Worm (Caenorhabditis elegans) whole organism, L4 larva: ENCODE data around the gene dhhc-13.
A peak's percentile ranks its signal among the peaks of the same experiment; 100 is the strongest.

Experiments used
- F37D6.2 ChIP-seq: sonication (generic microtip); optimal IDR thresholded peaks from 2 replicates; lab custom pipeline; 2016; ENCODE audit warnings: mild to moderate bottlenecking, missing genetic modification characterization, missing compliant biosample characterization
- R02D3.7 ChIP-seq: fragments of 150-350 bp; sonication (generic microtip); optimal IDR thresholded peaks from 3 replicates; lab custom pipeline; 2014; ENCODE audit warnings: missing biosample characterization, missing genetic modification characterization
- T26A8.4 ChIP-seq: fragments of 200-800 bp; sonication (Bioruptor generic); IDR thresholded peaks from 2 replicates; pipeline ENCODE4 v1.3.6; 2022; ENCODE audit warnings: missing genetic modification characterization, missing compliant biosample characterization
- Y48G9A.11 ChIP-seq: fragments of 200-800 bp; sonication (Bioruptor generic); IDR thresholded peaks from 2 replicates; pipeline ENCODE4 v1.3.6; 2022; ENCODE audit warnings: missing genetic modification reagents, missing genetic modification characterization, missing compliant biosample characterization
- ZK546.5 ChIP-seq, 2 experiments: sonication (generic microtip); optimal IDR thresholded peaks; 2 replicates each; lab custom pipeline; 2017; ENCODE audit warnings: missing biosample characterization in 2 of 2, missing genetic modification characterization in 2 of 2
- aly-2 ChIP-seq: sonication (generic microtip); optimal IDR thresholded peaks from 2 replicates; lab custom pipeline; 2018; ENCODE audit warnings: missing biosample characterization, missing genetic modification characterization
- ama-1 ChIP-seq: fragments of 150-350 bp; optimal IDR thresholded peaks from 2 replicates; lab custom pipeline; 2014; ENCODE audit warnings: inconsistent platforms, mixed read lengths
- ceh-32 ChIP-seq: sonication (generic microtip); optimal IDR thresholded peaks from 2 replicates; lab custom pipeline; 2016; ENCODE audit warnings: mild to moderate bottlenecking, missing genetic modification characterization, missing compliant biosample characterization; ENCODE audit not compliant: poor library complexity
- ceh-62 ChIP-seq: sonication (generic microtip); optimal IDR thresholded peaks from 2 replicates; lab custom pipeline; 2017; ENCODE audit warnings: missing biosample characterization, missing genetic modification characterization
- ces-1 ChIP-seq: fragments of 150-350 bp; sonication (generic microtip); optimal IDR thresholded peaks from 4 replicates; lab custom pipeline; 2014; ENCODE audit warnings: missing biosample characterization, missing genetic modification reagents, missing genetic modification characterization
- cey-2 ChIP-seq: sonication (generic microtip); optimal IDR thresholded peaks from 3 replicates; lab custom pipeline; 2017; ENCODE audit warnings: missing genetic modification characterization, mild to moderate bottlenecking, missing compliant biosample characterization, antibody characterized with exemption, borderline replicate concordance; ENCODE audit not compliant: insufficient read depth
- dmd-6 ChIP-seq: fragments of 200-800 bp; sonication (Bioruptor generic); IDR thresholded peaks from 2 replicates; pipeline ENCODE4 v1.3.6; 2022; ENCODE audit warnings: missing genetic modification reagents, missing genetic modification characterization, missing compliant biosample characterization
- dmd-9 ChIP-seq: fragments of 200-800 bp; sonication (Bioruptor generic); IDR thresholded peaks from 2 replicates; pipeline ENCODE4 v1.3.6; 2022; ENCODE audit warnings: missing genetic modification reagents, missing genetic modification characterization, missing compliant biosample characterization
- dpl-1 ChIP-seq: fragments of 150-350 bp; optimal IDR thresholded peaks from 2 replicates; lab custom pipeline; 2014; ENCODE audit warnings: missing biosample characterization, missing genetic modification reagents, missing genetic modification characterization
- duxl-1 ChIP-seq: sonication (generic microtip); optimal IDR thresholded peaks from 2 replicates; lab custom pipeline; 2016; ENCODE audit warnings: mild to moderate bottlenecking, missing genetic modification characterization, moderate library complexity, missing compliant biosample characterization; ENCODE audit not compliant: poor library complexity
- dve-1 ChIP-seq: sonication (generic microtip); optimal IDR thresholded peaks from 2 replicates; lab custom pipeline; 2017; ENCODE audit warnings: antibody characterized with exemption, mild to moderate bottlenecking, missing genetic modification characterization, missing compliant biosample characterization; ENCODE audit not compliant: insufficient read depth
- egl-43 ChIP-seq: fragments of 200-800 bp; sonication (Bioruptor generic); IDR thresholded peaks from 2 replicates; pipeline ENCODE4 v1.3.6; 2022; ENCODE audit warnings: missing genetic modification reagents, missing genetic modification characterization, missing compliant biosample characterization
- fkh-10 ChIP-seq: fragments of 150-350 bp; optimal IDR thresholded peaks from 2 replicates; lab custom pipeline; 2014; ENCODE audit warnings: missing biosample characterization, missing genetic modification reagents, missing genetic modification characterization
- hif-1 ChIP-seq, 2 experiments: sonication (generic microtip); optimal IDR thresholded peaks; 2 replicates each; lab custom pipeline; 2016 to 2017; ENCODE audit warnings: missing compliant biosample characterization in 2 of 2, missing genetic modification characterization in 2 of 2, missing genetic modification reagents in 2 of 2, missing genotype in 2 of 2, mild to moderate bottlenecking in 1 of 2
- hlh-30 ChIP-seq: sonication (generic microtip); optimal IDR thresholded peaks from 2 replicates; lab custom pipeline; 2017; ENCODE audit warnings: antibody characterized with exemption, mild to moderate bottlenecking, missing genetic modification characterization, missing compliant biosample characterization; ENCODE audit not compliant: insufficient read depth
- hmg-1.1 ChIP-seq: fragments of 200-800 bp; sonication (Bioruptor generic); IDR thresholded peaks from 2 replicates; pipeline ENCODE4 v1.3.6; 2022; ENCODE audit warnings: missing genetic modification reagents, missing genetic modification characterization, missing compliant biosample characterization
- jun-1 ChIP-seq: fragments of 150-350 bp; optimal IDR thresholded peaks from 2 replicates; lab custom pipeline; 2014; ENCODE audit warnings: missing biosample characterization, missing genetic modification reagents, missing genetic modification characterization
- lim-7 ChIP-seq: fragments of 200-800 bp; sonication (Bioruptor generic); IDR thresholded peaks from 2 replicates; pipeline ENCODE4 v1.3.6; 2022; ENCODE audit warnings: missing genetic modification characterization, missing compliant biosample characterization
- lin-38 ChIP-seq: fragments of 200-800 bp; sonication (Bioruptor generic); IDR thresholded peaks from 2 replicates; pipeline ENCODE4 v1.3.6; 2022; ENCODE audit warnings: missing genetic modification reagents, missing genetic modification characterization, missing compliant biosample characterization
- lin-39 ChIP-seq: fragments of 150-350 bp; optimal IDR thresholded peaks from 2 replicates; lab custom pipeline; 2014; ENCODE audit warnings: missing biosample characterization, missing genetic modification reagents, missing genetic modification characterization
- lir-3 ChIP-seq: sonication (generic microtip); optimal IDR thresholded peaks from 2 replicates; lab custom pipeline; 2016; ENCODE audit warnings: mild to moderate bottlenecking, missing genetic modification characterization, missing compliant biosample characterization
- lsy-2 ChIP-seq, 2 experiments: fragments of 150-350 bp in 1 of 2; sonication (generic microtip) in 1 of 2; optimal IDR thresholded peaks; 2 replicates each; lab custom pipeline; 2014 to 2017; ENCODE audit warnings: missing biosample characterization in 2 of 2, missing genetic modification characterization in 2 of 2
- madf-9 ChIP-seq: fragments of 200-800 bp; sonication (Bioruptor generic); conservative IDR thresholded peaks from 2 replicates; pipeline ENCODE4 v1.3.6; 2022; ENCODE audit warnings: missing genetic modification reagents, missing genetic modification characterization, missing compliant biosample characterization
- mxl-2 ChIP-seq: fragments of 200-800 bp; sonication (Bioruptor generic); conservative IDR thresholded peaks from 2 replicates; pipeline ENCODE4 v1.3.6; 2022; ENCODE audit warnings: missing genetic modification reagents, missing genetic modification characterization, missing compliant biosample characterization
- mxl-3 ChIP-seq: fragments of 200-800 bp; sonication (Bioruptor generic); optimal IDR thresholded peaks from 2 replicates; lab custom pipeline; 2018; ENCODE audit warnings: mild to moderate bottlenecking, missing genetic modification characterization, missing compliant biosample characterization
- nhr-102 ChIP-seq: sonication (generic microtip); optimal IDR thresholded peaks from 2 replicates; lab custom pipeline; 2016; ENCODE audit warnings: mild to moderate bottlenecking, missing genetic modification characterization, moderate library complexity, missing compliant biosample characterization
- nhr-111 ChIP-seq: fragments of 200-800 bp; sonication (Bioruptor generic); optimal IDR thresholded peaks from 2 replicates; lab custom pipeline; 2018; ENCODE audit warnings: mild to moderate bottlenecking, missing genetic modification characterization, missing compliant biosample characterization
- nhr-28 ChIP-seq: fragments of 150-350 bp; optimal IDR thresholded peaks from 2 replicates; lab custom pipeline; 2014; ENCODE audit warnings: missing biosample characterization, missing genetic modification characterization
- nhr-41 ChIP-seq: fragments of 200-800 bp; sonication (Bioruptor generic); IDR thresholded peaks from 2 replicates; pipeline ENCODE4 v1.3.6; 2022; ENCODE audit warnings: missing genetic modification reagents, missing genetic modification characterization, missing compliant biosample characterization
- nhr-42 ChIP-seq: fragments of 200-800 bp; sonication (Bioruptor generic); IDR thresholded peaks from 2 replicates; pipeline ENCODE4 v1.3.6; 2022; ENCODE audit warnings: missing genetic modification characterization, missing compliant biosample characterization
- nhr-76 ChIP-seq: fragments of 150-350 bp; optimal IDR thresholded peaks from 2 replicates; lab custom pipeline; 2014; ENCODE audit warnings: missing biosample characterization, missing genetic modification characterization
- nhr-77 ChIP-seq: fragments of 150-350 bp; optimal IDR thresholded peaks from 2 replicates; lab custom pipeline; 2014; ENCODE audit warnings: missing biosample characterization, missing genetic modification characterization
- php-3 ChIP-seq: fragments of 200-800 bp; sonication (Bioruptor generic); IDR thresholded peaks from 2 replicates; pipeline ENCODE4 v1.3.6; 2022; ENCODE audit warnings: missing genetic modification reagents, missing genetic modification characterization, missing compliant biosample characterization
- snpc-1.2 ChIP-seq: fragments of 200-800 bp; sonication (Bioruptor generic); IDR thresholded peaks from 2 replicates; pipeline ENCODE4 v1.3.6; 2022; ENCODE audit warnings: missing genetic modification reagents, missing genetic modification characterization, missing compliant biosample characterization
- spr-3 ChIP-seq: fragments of 200-800 bp; sonication (Bioruptor generic); optimal IDR thresholded peaks from 2 replicates; lab custom pipeline; 2018; ENCODE audit warnings: mild to moderate bottlenecking, missing genetic modification characterization, missing compliant biosample characterization
- unc-130 ChIP-seq: sonication (generic microtip); optimal IDR thresholded peaks from 2 replicates; lab custom pipeline; 2016; ENCODE audit warnings: missing genetic modification reagents, missing genetic modification characterization, missing compliant biosample characterization
- unc-39 ChIP-seq: sonication (generic microtip); optimal IDR thresholded peaks from 2 replicates; lab custom pipeline; 2017; ENCODE audit warnings: missing biosample characterization, missing genetic modification characterization
- unc-62 ChIP-seq, 3 experiments: fragments of 150-350 bp in 1 of 3; sonication (generic microtip); optimal IDR thresholded peaks in 2 of 3; peaks in 1 of 3; 1 replicate in 1 of 3; 2 replicates in 2 of 3; lab custom pipeline; 2014 to 2017; ENCODE audit warnings: missing biosample characterization in 3 of 3, missing genetic modification characterization in 3 of 3, missing genetic modification reagents in 3 of 3, missing genotype in 1 of 3
- zag-1 ChIP-seq: fragments of 150-350 bp; optimal IDR thresholded peaks from 2 replicates; lab custom pipeline; 2014; ENCODE audit warnings: missing biosample characterization, missing genetic modification characterization
- zfp-2 ChIP-seq: sonication (generic microtip); optimal IDR thresholded peaks from 2 replicates; lab custom pipeline; 2016; ENCODE audit warnings: mild to moderate bottlenecking, missing genetic modification characterization, missing compliant biosample characterization
- zfp-3 ChIP-seq: fragments of 200-800 bp; sonication (Bioruptor generic); conservative IDR thresholded peaks from 2 replicates; pipeline ENCODE4 v1.3.6; 2022; ENCODE audit warnings: missing genetic modification reagents, missing genetic modification characterization, missing compliant biosample characterization
- zip-2 ChIP-seq: fragments of 150-350 bp; optimal IDR thresholded peaks from 2 replicates; lab custom pipeline; 2014; ENCODE audit warnings: missing biosample characterization, missing genetic modification characterization
- ztf-11 ChIP-seq: fragments of 150-350 bp; optimal IDR thresholded peaks from 2 replicates; lab custom pipeline; 2014; ENCODE audit warnings: missing biosample characterization, missing genetic modification characterization

dhhc-13 gene

ce11 chrIV:5946602-5947444 is 29.7 kb downstream of the dhhc-13 start, which contains the start of gene inx-7 (continued):
- no peak for TF ChIP-seq mxl-2 (GFP tag; lab: Robert Waterston, UW)
- no peak for TF ChIP-seq F37D6.2
- no peak for TF ChIP-seq lim-7
- TF ChIP-seq ZK546.5 (tag; optimal IDR thresholded peaks at IDR 0.05; lab: Kevin White, UChicago): no peak
- peak; percentile 70 for TF ChIP-seq Y48G9A.11 (GFP tag; lab: Robert Waterston, UW)
- TF ChIP-seq lsy-2 (tag; optimal IDR thresholded peaks at IDR 0.05; lab: Kevin White, UChicago): peak in 1 of 2 experiments; percentile 54
- TF ChIP-seq unc-62 (GFP tag; optimal IDR thresholded peaks at IDR 0.05 in 1 of 2; lab: Kevin White, UChicago): peak in 1 of 2 experiments; percentile 83
- TF ChIP-seq unc-62 (tag; optimal IDR thresholded peaks at IDR 0.05; lab: Kevin White, UChicago): no peak
- no peak for TF ChIP-seq ztf-11
- peak; percentile 36 for TF ChIP-seq ama-1 (lab: Kevin White, UChicago)
- peak; percentile 47 for TF ChIP-seq duxl-1 (tag; lab: Kevin White, UChicago)
- TF ChIP-seq aly-2: peak; percentile 26
- no peak for TF ChIP-seq nhr-28 (tag; lab: Kevin White, UChicago)
- TF ChIP-seq dmd-6 (GFP tag; lab: Robert Waterston, UW): peak; percentile 18; the same call in 1 of the 2 replicates
- no peak for TF ChIP-seq nhr-111
- no peak for TF ChIP-seq nhr-41 (GFP tag; lab: Robert Waterston, UW)
- no peak for TF ChIP-seq ceh-32 (tag; lab: Kevin White, UChicago)
- no peak for TF ChIP-seq zfp-3
- peak; percentile 97 for TF ChIP-seq snpc-1.2
- no peak for TF ChIP-seq lir-3 (tag; lab: Kevin White, UChicago)
- TF ChIP-seq jun-1 (tag; lab: Kevin White, UChicago): no peak
- TF ChIP-seq ceh-62 (tag; lab: Kevin White, UChicago): no peak
- peak; percentile 70 for TF ChIP-seq unc-130 (GFP tag; lab: Kevin White, UChicago)
- no peak for TF ChIP-seq hmg-1.1
- no peak for TF ChIP-seq unc-39
- TF ChIP-seq zip-2: no peak
- TF ChIP-seq php-3 (GFP tag; lab: Robert Waterston, UW): peak; percentile 55
- TF ChIP-seq egl-43: peak; percentile 66; the same call in 1 of the 2 replicates
- no peak for TF ChIP-seq lin-39 (tag; lab: Kevin White, UChicago)
- no peak for TF ChIP-seq nhr-42 (GFP tag; lab: Robert Waterston, UW)
- TF ChIP-seq cey-2 (tag; lab: Kevin White, UChicago): no peak
- TF ChIP-seq spr-3 (GFP tag; lab: Kevin White, UChicago): no peak
- no peak for TF ChIP-seq ces-1
- TF ChIP-seq hif-1 (tag; optimal IDR thresholded peaks at IDR 0.05; lab: Kevin White, UChicago): no peak
- TF ChIP-seq madf-9: no peak
- TF ChIP-seq T26A8.4: peak; percentile 37
- no peak for TF ChIP-seq mxl-3 (GFP tag; lab: Kevin White, UChicago)
- TF ChIP-seq nhr-76: no peak

ce11 chrIV:5947555-5948151 is 30.5 kb downstream of the dhhc-13 start, which contains the start of gene rps-25:
rps-25 (minus strand) TSS chrIV:5947605.
- peak; percentile 57 for TF ChIP-seq dve-1 (tag; lab: Kevin White, UChicago)
- no peak for TF ChIP-seq R02D3.7 (tag; lab: Kevin White, UChicago)
- no peak for TF ChIP-seq zfp-2 (tag; lab: Kevin White, UChicago)
- TF ChIP-seq dmd-9 (GFP tag; lab: Robert Waterston, UW): no peak
- no peak for TF ChIP-seq zip-2
- no peak for TF ChIP-seq duxl-1 (tag; lab: Kevin White, UChicago)
- TF ChIP-seq zag-1 (tag; lab: Kevin White, UChicago): no peak
- TF ChIP-seq ama-1 (lab: Kevin White, UChicago): no peak
- peak; percentile 58 for TF ChIP-seq nhr-77
- peak; percentile 52 for TF ChIP-seq dpl-1
- peak; percentile 10 for TF ChIP-seq fkh-10
- TF ChIP-seq lin-38: 0 out of 2 replicates have a peak, but pooled peaks have one; percentile 27
- peak; percentile 44 for TF ChIP-seq nhr-28 (tag; lab: Kevin White, UChicago)
- TF ChIP-seq unc-130 (GFP tag; lab: Kevin White, UChicago): peak; percentile 35
- no peak for TF ChIP-seq nhr-102 (tag; lab: Kevin White, UChicago)
- TF ChIP-seq hlh-30: peak; percentile 52
